Fruit fly (Drosophila melanogaster): ENCODE measurements around the gene CG13786.

Gene CG13786

dm6 chr2L:7254712-7255183 lies 2.0 kb upstream of the CG13786 start (continued):
- TF ChIP-seq CG11093 (GFP tag; IDR thresholded peaks at IDR 0.05) (no peak), pita (GFP tag; optimal IDR thresholded peaks at IDR 0.05) (no peak), peb (GFP tag; IDR thresholded peaks at IDR 0.05) (no peak), CG8765 (GFP tag; IDR thresholded peaks at IDR 0.05) (no peak), twi (tag; optimal IDR thresholded peaks at IDR 0.05) (no peak), CG10543 (GFP tag; optimal IDR thresholded peaks at IDR 0.05) (no peak), Hr39 (optimal IDR thresholded peaks at IDR 0.05) (no peak), CG12391 (tag; optimal IDR thresholded peaks at IDR 0.05) (no peak), sim (GFP tag; IDR thresholded peaks at IDR 0.05) (no peak), CG13775 (GFP tag; optimal IDR thresholded peaks at IDR 0.05) (no peak), CG2202 (tag; optimal IDR thresholded peaks at IDR 0.05) (no peak), Sox102F (GFP tag; optimal IDR thresholded peaks at IDR 0.05) (no peak), CG6813 (GFP tag; optimal IDR thresholded peaks at IDR 0.05) (no peak), CG14050 (GFP tag; IDR thresholded peaks at IDR 0.05) (no peak), CG1602 (GFP tag; optimal IDR thresholded peaks at IDR 0.05) (no peak), Chrac-16 (GFP tag; optimal IDR thresholded peaks at IDR 0.05) (no peak), CG11085 (GFP tag; IDR thresholded peaks at IDR 0.05) (no peak), NC2β (GFP tag; optimal IDR thresholded peaks at IDR 0.05) (no peak), cas (GFP tag; IDR thresholded peaks at IDR 0.05) (no peak), Mad (GFP tag; optimal IDR thresholded peaks at IDR 0.05) (no peak), pho (GFP tag; optimal IDR thresholded peaks at IDR 0.05) (no peak), CG12942 (GFP tag; optimal IDR thresholded peaks at IDR 0.05) (no peak), CG17829 (tag; optimal IDR thresholded peaks at IDR 0.05) (no peak), Deaf1 (tag; optimal IDR thresholded peaks at IDR 0.05) (peak; percentile 77), D19A (tag; optimal IDR thresholded peaks at IDR 0.05) (no peak), inv (GFP tag; IDR thresholded peaks at IDR 0.05; ENCODE audit: partially characterized antibody) (0 out of 2 replicates have a peak, but pooled peaks have one; percentile 17), tin (GFP tag; optimal IDR thresholded peaks at IDR 0.05) (no peak), ase (GFP tag; IDR thresholded peaks at IDR 0.05) (no peak), hkb (optimal IDR thresholded peaks at IDR 0.05) (no peak), hkb (GFP tag; IDR thresholded peaks at IDR 0.05) (no peak), Ada2b (GFP tag; IDR thresholded peaks at IDR 0.05) (no peak), CTCF (GFP tag; optimal IDR thresholded peaks at IDR 0.05) (peak; percentile 86), CG34224 (GFP tag; IDR thresholded peaks at IDR 0.05; ENCODE audit: partially characterized antibody) (no peak), nom (GFP tag; optimal IDR thresholded peaks at IDR 0.05) (no peak), abd-A (tag; optimal IDR thresholded peaks at IDR 0.05) (no peak), CG14441 (GFP tag; IDR thresholded peaks at IDR 0.05) (no peak), lov (optimal IDR thresholded peaks at IDR 0.05) (no peak), lov (GFP tag; IDR thresholded peaks at IDR 0.05) (no peak), knrl (GFP tag; IDR thresholded peaks at IDR 0.05; ENCODE audit: partially characterized antibody) (peak; percentile 37; the same call in 1 of the 3 replicates), Aef1 (GFP tag; IDR thresholded peaks at IDR 0.05) (no peak), ind (GFP tag; optimal IDR thresholded peaks at IDR 0.05) (no peak), Opbp (GFP tag; IDR thresholded peaks at IDR 0.05; ENCODE audit: partially characterized antibody) (no peak), CG11696 (GFP tag; IDR thresholded peaks at IDR 0.05) (no peak), CG33557 (GFP tag; optimal IDR thresholded peaks at IDR 0.05) (no peak), CG2889 (GFP tag; IDR thresholded peaks at IDR 0.05) (no peak), Lim3 (GFP tag; IDR thresholded peaks at IDR 0.05) (no peak), CG2875 (GFP tag; optimal IDR thresholded peaks at IDR 0.05) (no peak), CG3726 (GFP tag; IDR thresholded peaks at IDR 0.05) (no peak), CG9932 (GFP tag; IDR thresholded peaks at IDR 0.05) (no peak), tio (GFP tag; optimal IDR thresholded peaks at IDR 0.05) (no peak), hb (GFP tag; IDR thresholded peaks at IDR 0.05; ENCODE audit: partially characterized antibody) (no peak), Eip74EF (GFP tag; optimal IDR thresholded peaks at IDR 0.05) (peak in 1 of 2 experiments; percentile 87), GATAe (GFP tag; conservative IDR thresholded peaks at IDR 0.05) (no peak)
